Worm (Caenorhabditis elegans) whole organism, L1 larva: ENCODE data around the gene Y38H6C.24.

Source experiments
- ama-1 ChIP-seq: fragments of 150-350 bp; optimal IDR thresholded peaks from 2 replicates; lab custom pipeline; 2014
- efl-1 ChIP-seq, 4 experiments: fragments of 150-350 bp; optimal IDR thresholded peaks in 3 of 4; peaks in 1 of 4; 1 replicate in 1 of 4; 2 replicates in 3 of 4; lab custom pipeline; 2014; ENCODE audit warnings: missing biosample characterization in 2 of 4, missing genetic modification characterization in 2 of 4, missing genetic modification reagents in 2 of 4
- fos-1 ChIP-seq: fragments of 150-350 bp; optimal IDR thresholded peaks from 2 replicates; lab custom pipeline; 2014; ENCODE audit warnings: missing biosample characterization, missing genetic modification characterization
- nhr-11 ChIP-seq: fragments of 150-350 bp; optimal IDR thresholded peaks from 2 replicates; lab custom pipeline; 2014; ENCODE audit warnings: missing biosample characterization, missing genetic modification characterization
- nhr-12 ChIP-seq: sonication (generic microtip); optimal IDR thresholded peaks from 2 replicates; lab custom pipeline; 2017; ENCODE audit warnings: missing biosample characterization, missing genetic modification characterization
- nhr-28 ChIP-seq: fragments of 150-350 bp; optimal IDR thresholded peaks from 2 replicates; lab custom pipeline; 2014; ENCODE audit warnings: missing biosample characterization, missing genetic modification characterization
- nhr-77 ChIP-seq: fragments of 150-350 bp; optimal IDR thresholded peaks from 2 replicates; lab custom pipeline; 2014; ENCODE audit warnings: missing biosample characterization, missing genetic modification characterization
- pqm-1 ChIP-seq: sonication (generic microtip); optimal IDR thresholded peaks from 3 replicates; lab custom pipeline; 2017; ENCODE audit warnings: missing biosample characterization, missing genetic modification characterization
- unc-86 ChIP-seq: sonication (generic microtip); optimal IDR thresholded peaks from 2 replicates; lab custom pipeline; 2016; ENCODE audit warnings: missing genetic modification characterization, missing compliant biosample characterization
- unc-98 ChIP-seq: fragments of 200-800 bp; sonication (Bioruptor generic); IDR thresholded peaks from 2 replicates; pipeline ENCODE4 v1.3.6; 2022; ENCODE audit warnings: missing genetic modification characterization, missing compliant biosample characterization
- zag-1 ChIP-seq: fragments of 150-350 bp; optimal IDR thresholded peaks from 2 replicates; lab custom pipeline; 2014; ENCODE audit warnings: missing biosample characterization, missing genetic modification characterization
- ztf-11 ChIP-seq, 2 experiments: sonication (generic microtip); optimal IDR thresholded peaks; 2 replicates each; lab custom pipeline; 2016 to 2017; ENCODE audit warnings: missing genetic modification characterization in 2 of 2, missing biosample characterization in 1 of 2, missing compliant biosample characterization in 1 of 2

- no peak for TF ChIP-seq ztf-11 (tag; optimal IDR thresholded peaks at IDR 0.05; lab: Kevin White, UChicago)
- TF ChIP-seq zag-1, result no peak
- no peak for TF ChIP-seq unc-98
- TF ChIP-seq fos-1, result no peak
- TF ChIP-seq nhr-12 (tag; lab: Kevin White, UChicago), result no peak
- no peak for TF ChIP-seq efl-1 (optimal IDR thresholded peaks at IDR 0.05; lab: Kevin White, UChicago)
- TF ChIP-seq efl-1 (GFP tag; optimal IDR thresholded peaks at IDR 0.05 in 1 of 2; lab: Kevin White, UChicago), result no peak
- no peak for TF ChIP-seq unc-86 (tag; lab: Kevin White, UChicago)
- TF ChIP-seq nhr-11 (tag; lab: Kevin White, UChicago), result no peak
- no peak for TF ChIP-seq nhr-28
- no peak for TF ChIP-seq ama-1 (lab: Kevin White, UChicago)
- no peak for TF ChIP-seq pqm-1
- TF ChIP-seq nhr-77 (tag; lab: Kevin White, UChicago), result no peak
Measured at ce11 chrV:20514483-20514882, 11.8 kb upstream of the Y38H6C.24 start.
